Fruit fly (Drosophila melanogaster): Measurements from ENCODE around the gene CG12084.

CG12084 gene

DNA sequence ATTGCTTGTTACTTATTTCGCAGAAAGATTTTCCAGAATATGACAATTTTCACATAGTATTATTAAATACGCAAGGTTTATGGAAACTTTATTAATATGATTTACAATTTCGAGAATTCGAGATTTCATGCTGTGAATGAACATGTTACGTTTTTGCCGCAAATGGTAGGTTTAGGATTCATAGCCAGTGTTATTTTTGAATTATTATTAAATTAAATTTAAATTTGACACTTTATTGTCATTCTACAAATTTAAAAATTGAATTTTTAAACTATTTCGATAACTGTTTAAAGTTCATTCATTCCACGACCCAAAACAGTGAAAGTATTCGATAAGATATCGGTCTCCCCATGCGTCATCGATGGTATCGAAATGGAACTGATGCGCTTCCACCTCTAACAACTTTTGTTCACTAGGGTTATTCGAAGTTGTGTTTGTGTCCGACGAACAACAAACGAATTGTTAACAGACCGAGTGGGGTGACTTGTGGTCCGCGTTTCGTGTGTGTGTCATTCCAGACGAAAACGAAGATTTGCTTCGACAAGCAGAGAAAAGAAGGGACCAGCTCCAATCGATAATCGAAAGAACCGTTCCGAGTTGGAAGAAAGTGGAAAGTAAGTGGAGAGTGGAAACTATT is 49.4 kb upstream of the CG12084 start, which contains the start of the genes CG32313 and Pcyt1 (continued):
- TF ChIP-seq bsh (GFP tag; optimal IDR thresholded peaks at IDR 0.05) (peak in 1 of 2 experiments; percentile 6), NC2α (GFP tag; optimal IDR thresholded peaks at IDR 0.05) (no peak), E2f2 (GFP tag; IDR thresholded peaks at IDR 0.05) (peak; percentile 81), chinmo (GFP tag; IDR thresholded peaks at IDR 0.05; ENCODE audit: partially characterized antibody) (peak; percentile 94), lilli (GFP tag; optimal IDR thresholded peaks at IDR 0.05) (peak; percentile 40), CG17359 (tag; optimal IDR thresholded peaks at IDR 0.05) (peak; percentile 17), vfl (GFP tag; optimal IDR thresholded peaks at IDR 0.05) (no peak), CG12744 (GFP tag; optimal IDR thresholded peaks at IDR 0.05) (no peak), nerfin-1 (tag; optimal IDR thresholded peaks at IDR 0.05) (peak; percentile 92), CG3838 (GFP tag; optimal IDR thresholded peaks at IDR 0.05) (peak; percentile 94), Sox102F (GFP tag; optimal IDR thresholded peaks at IDR 0.05) (no peak), CG2199 (GFP tag; IDR thresholded peaks at IDR 0.05) (no peak), pan (optimal IDR thresholded peaks at IDR 0.05) (no peak), pan (GFP tag; optimal IDR thresholded peaks at IDR 0.05 in 1 of 2, IDR thresholded peaks at IDR 0.05 in 1 of 2) (peak in 1 of 2 experiments; percentile 24), CG34422 (GFP tag; IDR thresholded peaks at IDR 0.05) (peak; percentile 61; the same call in 2 of the 3 replicates), CG10543 (GFP tag; optimal IDR thresholded peaks at IDR 0.05) (peak; percentile 44), CG4617 (GFP tag; optimal IDR thresholded peaks at IDR 0.05; ENCODE audit: borderline replicate concordance) (peak; percentile 68), CG32532 (GFP tag; IDR thresholded peaks at IDR 0.05) (0 out of 2 replicates have a peak, but pooled peaks have one; percentile 5), CG17829 (tag; optimal IDR thresholded peaks at IDR 0.05) (peak; percentile 6), CG10267 (tag; optimal IDR thresholded peaks at IDR 0.05) (peak; percentile 45), CG10979 (tag; optimal IDR thresholded peaks at IDR 0.05) (peak; percentile 11), CkIIα-i1 (GFP tag; IDR thresholded peaks at IDR 0.05) (no peak), Dll (GFP tag; IDR thresholded peaks at IDR 0.05; ENCODE audit: partially characterized antibody) (peak; percentile 85), CG17912 (GFP tag; optimal IDR thresholded peaks at IDR 0.05) (peak; percentile 63), pros (GFP tag; optimal IDR thresholded peaks at IDR 0.05) (peak; percentile 92), CG5180 (GFP tag; optimal IDR thresholded peaks at IDR 0.05) (peak; percentile 27), CG2875 (GFP tag; optimal IDR thresholded peaks at IDR 0.05) (peak; percentile 23), Sin3A (optimal IDR thresholded peaks at IDR 0.05) (peak; percentile 11), CG34376 (GFP tag; optimal IDR thresholded peaks at IDR 0.05) (peak; percentile 30), inv (GFP tag; IDR thresholded peaks at IDR 0.05; ENCODE audit: partially characterized antibody) (peak; percentile 79), CG7271 (tag; optimal IDR thresholded peaks at IDR 0.05) (no peak), lov (optimal IDR thresholded peaks at IDR 0.05) (no peak), lov (GFP tag; IDR thresholded peaks at IDR 0.05) (no peak), CG14710 (tag; optimal IDR thresholded peaks at IDR 0.05) (peak; percentile 54), ato (GFP tag; IDR thresholded peaks at IDR 0.05; ENCODE audit: partially characterized antibody) (peak; percentile 83), nmo (GFP tag; optimal IDR thresholded peaks at IDR 0.05) (peak; percentile 50), vvl (GFP tag; IDR thresholded peaks at IDR 0.05) (peak; percentile 35), slbo (GFP tag; IDR thresholded peaks at IDR 0.05) (peak; percentile 39; the same call in 1 of the 2 replicates), Myb (GFP tag; optimal IDR thresholded peaks at IDR 0.05) (peak; percentile 58), CG42726 (GFP tag; IDR thresholded peaks at IDR 0.05; ENCODE audit: partially characterized antibody) (peak; percentile 86), Opbp (GFP tag; IDR thresholded peaks at IDR 0.05; ENCODE audit: partially characterized antibody) (peak; percentile 93), CG13287 (GFP tag; IDR thresholded peaks at IDR 0.05; ENCODE audit: partially characterized antibody) (peak; percentile 91), CG1602 (GFP tag; optimal IDR thresholded peaks at IDR 0.05) (no peak), Gug (GFP tag; IDR thresholded peaks at IDR 0.05) (no peak), CG15601 (tag; optimal IDR thresholded peaks at IDR 0.05) (peak; percentile 25), gfzf (GFP tag; optimal IDR thresholded peaks at IDR 0.05) (peak; percentile 25), gcm (GFP tag; optimal IDR thresholded peaks at IDR 0.05) (peak; percentile 84), CG7987 (GFP tag; optimal IDR thresholded peaks at IDR 0.05) (peak; percentile 73)
